Worm (Caenorhabditis elegans) whole organism, early embryonic: ENCODE measurements around the gene srj-37.

Experiments used
- B0310.2 ChIP-seq: sonication (generic microtip); optimal IDR thresholded peaks from 2 replicates; lab custom pipeline; 2016; ENCODE audit warnings: mild to moderate bottlenecking, missing genetic modification characterization, missing compliant biosample characterization
- F13C5.2 ChIP-seq: sonication (generic microtip); optimal IDR thresholded peaks from 2 replicates; lab custom pipeline; 2017; ENCODE audit warnings: mild to moderate bottlenecking, missing genetic modification characterization, inconsistent platforms, missing compliant biosample characterization
- aly-1 ChIP-seq: sonication (generic microtip); optimal IDR thresholded peaks from 2 replicates; lab custom pipeline; 2016; ENCODE audit warnings: missing genetic modification characterization, missing compliant biosample characterization
- ama-1 ChIP-seq: fragments of 150-350 bp; optimal IDR thresholded peaks from 2 replicates; lab custom pipeline; 2014
- ceh-13 ChIP-seq: fragments of 200-800 bp; sonication (Bioruptor generic); optimal IDR thresholded peaks from 2 replicates; lab custom pipeline; 2018; ENCODE audit warnings: mild to moderate bottlenecking, missing genetic modification characterization, missing compliant biosample characterization
- ceh-36 ChIP-seq: sonication (generic microtip); optimal IDR thresholded peaks from 2 replicates; lab custom pipeline; 2016; ENCODE audit warnings: missing genetic modification characterization, inconsistent platforms, missing compliant biosample characterization
- ets-7 ChIP-seq: sonication (generic microtip); optimal IDR thresholded peaks from 2 replicates; lab custom pipeline; 2016; ENCODE audit warnings: missing genotype, missing genetic modification characterization, missing compliant biosample characterization
- flt-1 ChIP-seq: fragments of 200-800 bp; sonication (Bioruptor generic); IDR thresholded peaks from 2 replicates; pipeline ENCODE4 v1.3.6; 2022; ENCODE audit warnings: missing genetic modification characterization, missing compliant biosample characterization
- hmbx-1 ChIP-seq: sonication (generic microtip); optimal IDR thresholded peaks from 2 replicates; lab custom pipeline; 2016; ENCODE audit warnings: mild to moderate bottlenecking, missing genetic modification characterization, missing compliant biosample characterization
- hmg-4 ChIP-seq: fragments of 200-800 bp; sonication (Bioruptor generic); optimal IDR thresholded peaks from 2 replicates; lab custom pipeline; 2018; ENCODE audit warnings: mild to moderate bottlenecking, missing genetic modification characterization, missing compliant biosample characterization
- hnd-1 ChIP-seq: sonication (generic microtip); optimal IDR thresholded peaks from 2 replicates; lab custom pipeline; 2016; ENCODE audit warnings: missing genetic modification characterization, missing compliant biosample characterization
- pes-1 ChIP-seq: fragments of 200-800 bp; sonication (Bioruptor generic); IDR thresholded peaks from 2 replicates; pipeline ENCODE4 v1.3.6; 2022; ENCODE audit warnings: missing genetic modification reagents, missing genetic modification characterization, missing compliant biosample characterization
- scrt-1 ChIP-seq: fragments of 200-800 bp; sonication (Bioruptor generic); IDR thresholded peaks from 2 replicates; pipeline ENCODE4 v1.3.6; 2022; ENCODE audit warnings: missing genetic modification characterization, missing compliant biosample characterization
- sea-1 ChIP-seq: fragments of 200-800 bp; sonication (Bioruptor generic); conservative IDR thresholded peaks from 2 replicates; pipeline ENCODE4 v1.3.6; 2022; ENCODE audit warnings: missing genetic modification characterization, missing compliant biosample characterization
- tbx-11 ChIP-seq: fragments of 200-800 bp; sonication (Bioruptor generic); IDR thresholded peaks from 2 replicates; pipeline ENCODE4 v1.3.6; 2022; ENCODE audit warnings: missing genetic modification characterization, missing compliant biosample characterization
- tbx-37 ChIP-seq: fragments of 200-800 bp; sonication (Bioruptor generic); conservative IDR thresholded peaks from 2 replicates; pipeline ENCODE4 v1.3.6; 2022; ENCODE audit warnings: missing genetic modification reagents, missing genetic modification characterization, missing compliant biosample characterization
- tra-4 ChIP-seq: sonication (generic microtip); optimal IDR thresholded peaks from 2 replicates; lab custom pipeline; 2017; ENCODE audit warnings: missing genetic modification characterization, missing compliant biosample characterization

Gene srj-37

ce11 chrV:600231-600630 lies 38.2 kb upstream of the srj-37 start, which contains the start of gene nhr-251:
Gene nhr-251 (plus strand): TSS chrV:600531.
- TF ChIP-seq hnd-1 (tag; lab: Kevin White, UChicago): no peak
- TF ChIP-seq ama-1 (lab: Kevin White, UChicago): no peak

ce11 chrV:604105-604504 lies 34.3 kb upstream of the srj-37 start, which contains the start of gene srlf-37:
Gene srlf-37 (minus strand): TSS chrV:604205.
- no peak for TF ChIP-seq hnd-1 (tag; lab: Kevin White, UChicago)
- no peak for TF ChIP-seq sea-1 (GFP tag; lab: Robert Waterston, UW)
- TF ChIP-seq ceh-36 (tag; lab: Kevin White, UChicago): no peak
- no peak for TF ChIP-seq ceh-13 (GFP tag; lab: Kevin White, UChicago)
- TF ChIP-seq B0310.2 (tag; lab: Kevin White, UChicago): no peak
- TF ChIP-seq F13C5.2 (tag; lab: Kevin White, UChicago): no peak
- TF ChIP-seq hmbx-1 (tag; lab: Kevin White, UChicago): no peak
- no peak for TF ChIP-seq ets-7
- TF ChIP-seq aly-1 (tag; lab: Kevin White, UChicago): no peak

ce11 chrV:608844-609243 lies 29.6 kb upstream of the srj-37 start, which contains the start of gene srw-109:
Gene srw-109 (minus strand): TSS chrV:608944.
- TF ChIP-seq scrt-1 (GFP tag; lab: Robert Waterston, UW): no peak
- no peak for TF ChIP-seq hnd-1 (tag; lab: Kevin White, UChicago)

- TF ChIP-seq ceh-13 (GFP tag; lab: Kevin White, UChicago): no peak
- TF ChIP-seq hmbx-1 (tag; lab: Kevin White, UChicago): no peak
Observed at ce11 chrV:609671-610070, 28.8 kb upstream of the srj-37 start, which contains the start of gene srlf-36. Gene srlf-36 (minus strand): TSS chrV:609771.

ce11 chrV:610217-610616 lies 28.2 kb upstream of the srj-37 start, which contains the start of gene nhr-90:
Gene nhr-90 (plus strand): TSS chrV:610512.
- TF ChIP-seq tra-4: no peak
- TF ChIP-seq sea-1 (GFP tag; lab: Robert Waterston, UW): no peak
- no peak for TF ChIP-seq ceh-13 (GFP tag; lab: Kevin White, UChicago)
- no peak for TF ChIP-seq B0310.2 (tag; lab: Kevin White, UChicago)
- no peak for TF ChIP-seq ceh-36 (tag; lab: Kevin White, UChicago)
- no peak for TF ChIP-seq F13C5.2 (tag; lab: Kevin White, UChicago)
- no peak for TF ChIP-seq tbx-11 (GFP tag; lab: Robert Waterston, UW)
- TF ChIP-seq aly-1 (tag; lab: Kevin White, UChicago): no peak
- no peak for TF ChIP-seq scrt-1 (GFP tag; lab: Robert Waterston, UW)
- TF ChIP-seq ets-7: no peak
- TF ChIP-seq hnd-1 (tag; lab: Kevin White, UChicago): no peak
- no peak for TF ChIP-seq flt-1 (GFP tag; lab: Robert Waterston, UW)
- TF ChIP-seq pes-1: no peak
- TF ChIP-seq hmbx-1 (tag; lab: Kevin White, UChicago): no peak
- TF ChIP-seq ama-1 (lab: Kevin White, UChicago): no peak
- no peak for TF ChIP-seq hmg-4

ce11 chrV:615275-615674 lies 23.2 kb upstream of the srj-37 start, which contains the start of gene F48G7.13:
Gene F48G7.13 (plus strand): TSS chrV:615575.
- TF ChIP-seq tra-4: no peak
- no peak for TF ChIP-seq scrt-1 (GFP tag; lab: Robert Waterston, UW)
- TF ChIP-seq tbx-11 (GFP tag; lab: Robert Waterston, UW): no peak
- no peak for TF ChIP-seq F13C5.2 (tag; lab: Kevin White, UChicago)
- no peak for TF ChIP-seq hmbx-1 (tag; lab: Kevin White, UChicago)
- no peak for TF ChIP-seq sea-1 (GFP tag; lab: Robert Waterston, UW)
- no peak for TF ChIP-seq ceh-13 (GFP tag; lab: Kevin White, UChicago)

- no peak for TF ChIP-seq ceh-36 (tag; lab: Kevin White, UChicago)
- no peak for TF ChIP-seq aly-1 (tag; lab: Kevin White, UChicago)
- TF ChIP-seq F13C5.2 (tag; lab: Kevin White, UChicago): no peak
- TF ChIP-seq tra-4: no peak
- TF ChIP-seq hmbx-1 (tag; lab: Kevin White, UChicago): no peak
- TF ChIP-seq ets-7: no peak
- no peak for TF ChIP-seq flt-1 (GFP tag; lab: Robert Waterston, UW)
- no peak for TF ChIP-seq ama-1 (lab: Kevin White, UChicago)
- no peak for TF ChIP-seq sea-1 (GFP tag; lab: Robert Waterston, UW)
- no peak for TF ChIP-seq ceh-13 (GFP tag; lab: Kevin White, UChicago)
- no peak for TF ChIP-seq B0310.2 (tag; lab: Kevin White, UChicago)
- no peak for TF ChIP-seq scrt-1 (GFP tag; lab: Robert Waterston, UW)
- TF ChIP-seq pes-1: no peak
Observed at ce11 chrV:617917-618316, 20.5 kb upstream of the srj-37 start.

ce11 chrV:619054-619453 lies 19.4 kb upstream of the srj-37 start, which contains the start of gene F48G7.4:
Gene F48G7.4 (plus strand): TSS chrV:619453.
- no peak for TF ChIP-seq hnd-1 (tag; lab: Kevin White, UChicago)
- TF ChIP-seq tbx-11 (GFP tag; lab: Robert Waterston, UW): no peak
- TF ChIP-seq hmbx-1 (tag; lab: Kevin White, UChicago): no peak

- TF ChIP-seq hnd-1 (tag; lab: Kevin White, UChicago) (no peak), hmg-4 (no peak), tbx-37 (GFP tag; lab: Robert Waterston, UW) (no peak), B0310.2 (tag; lab: Kevin White, UChicago) (no peak), flt-1 (GFP tag; lab: Robert Waterston, UW) (no peak), sea-1 (GFP tag; lab: Robert Waterston, UW) (no peak), F13C5.2 (tag; lab: Kevin White, UChicago) (no peak), ceh-13 (GFP tag; lab: Kevin White, UChicago) (no peak), pes-1 (no peak), ets-7 (no peak), aly-1 (tag; lab: Kevin White, UChicago) (no peak), tbx-11 (GFP tag; lab: Robert Waterston, UW) (no peak), scrt-1 (GFP tag; lab: Robert Waterston, UW) (no peak), ama-1 (lab: Kevin White, UChicago) (no peak), ceh-36 (tag; lab: Kevin White, UChicago) (no peak), hmbx-1 (tag; lab: Kevin White, UChicago) (no peak), tra-4 (no peak)
Observed at ce11 chrV:620987-621386, 17.4 kb upstream of the srj-37 start.
